Fruit fly (Drosophila melanogaster): ENCODE measurements around the gene CG43049.

The CG43049 gene

DNA sequence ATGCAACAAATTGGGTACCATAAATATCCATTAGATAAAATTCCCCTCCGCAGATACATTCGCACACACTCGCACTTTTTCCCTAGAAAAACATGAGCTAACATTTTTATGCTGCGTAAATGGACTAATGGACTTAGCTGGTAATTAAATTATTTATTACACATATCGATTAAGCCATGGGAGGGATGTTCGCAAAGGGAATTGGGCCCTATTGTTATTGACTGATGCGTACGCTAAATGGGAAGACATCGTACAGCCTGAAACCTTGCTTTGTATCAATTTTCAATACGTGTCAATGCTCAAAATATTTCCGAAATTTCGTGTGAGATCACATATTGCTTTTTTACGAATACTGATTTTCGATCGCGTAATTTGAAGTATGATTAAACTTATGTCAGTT, at the start of gene CG43049:
Gene CG43049 (plus strand): TSS at position 301 of the 400 bp plus-strand sequence.
- TF ChIP-seq bab1 (GFP tag; optimal IDR thresholded peaks at IDR 0.05) (no peak), toe (GFP tag; optimal IDR thresholded peaks at IDR 0.05) (no peak), kay (GFP tag; ENCODE audit: borderline replicate concordance) (peak; percentile 52)

DNA sequence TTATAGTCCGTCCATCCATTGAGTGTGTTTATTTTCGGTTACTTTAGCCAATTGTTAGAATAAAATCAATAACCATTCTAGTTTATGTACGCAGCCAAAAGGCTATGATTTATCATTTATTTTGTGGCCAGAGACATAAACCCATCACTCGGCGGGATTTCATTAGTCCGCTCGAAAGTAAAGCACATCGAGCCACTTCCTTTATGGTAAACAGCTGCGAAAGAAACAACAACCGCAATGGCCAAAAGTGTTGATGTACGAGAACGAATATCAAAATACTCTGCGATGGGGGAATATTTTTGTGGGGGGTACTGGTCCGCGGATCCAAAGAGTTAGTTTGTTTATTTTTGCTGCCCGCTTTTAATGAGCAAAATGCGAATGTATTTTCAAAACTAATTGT, 43.3 kb upstream of the CG43049 start:
- no peak for TF ChIP-seq CG1620 (GFP tag; optimal IDR thresholded peaks at IDR 0.05)
- TF ChIP-seq CG12768 (GFP tag; optimal IDR thresholded peaks at IDR 0.05): no peak
- no peak for TF ChIP-seq bab1 (GFP tag; optimal IDR thresholded peaks at IDR 0.05)
- TF ChIP-seq Hr96 (GFP tag; optimal IDR thresholded peaks at IDR 0.05): no peak
- no peak for TF ChIP-seq ovo (GFP tag; optimal IDR thresholded peaks at IDR 0.05)
- TF ChIP-seq cic (GFP tag; optimal IDR thresholded peaks at IDR 0.05): no peak
- no peak for TF ChIP-seq CG5204 (GFP tag; optimal IDR thresholded peaks at IDR 0.05)
- no peak for TF ChIP-seq CG11617 (GFP tag; optimal IDR thresholded peaks at IDR 0.05)
- TF ChIP-seq Clk (GFP tag; optimal IDR thresholded peaks at IDR 0.05): no peak
- no peak for TF ChIP-seq Crg-1 (GFP tag; optimal IDR thresholded peaks at IDR 0.05)
- no peak for TF ChIP-seq CG7101 (tag; optimal IDR thresholded peaks at IDR 0.05)
- no peak for TF ChIP-seq toe (GFP tag; optimal IDR thresholded peaks at IDR 0.05)
- no peak for TF ChIP-seq CG33017 (tag; optimal IDR thresholded peaks at IDR 0.05)
- no peak for TF ChIP-seq tj (GFP tag; optimal IDR thresholded peaks at IDR 0.05)
- no peak for TF ChIP-seq Mnt (GFP tag; optimal IDR thresholded peaks at IDR 0.05)
- TF ChIP-seq CG7045 (GFP tag; optimal IDR thresholded peaks at IDR 0.05): no peak

dm6 chr3L:18889222-18889866, 35.5 kb upstream of the CG43049 start:
- peak; percentile 50 for TF ChIP-seq tj (GFP tag; optimal IDR thresholded peaks at IDR 0.05)
- no peak for TF ChIP-seq cnc (optimal IDR thresholded peaks at IDR 0.05)
- no peak for TF ChIP-seq kay (GFP tag; ENCODE audit: borderline replicate concordance)
- no peak for TF ChIP-seq Mnt (GFP tag; optimal IDR thresholded peaks at IDR 0.05)
- no peak for TF ChIP-seq CG1620 (GFP tag; optimal IDR thresholded peaks at IDR 0.05)
- peak; percentile 50 for TF ChIP-seq CG12768 (GFP tag; optimal IDR thresholded peaks at IDR 0.05)
- TF ChIP-seq bab1 (GFP tag; optimal IDR thresholded peaks at IDR 0.05): no peak
- TF ChIP-seq CG33017 (tag; optimal IDR thresholded peaks at IDR 0.05): no peak
- TF ChIP-seq Hr96 (GFP tag; optimal IDR thresholded peaks at IDR 0.05): no peak
- no peak for TF ChIP-seq toe (GFP tag; optimal IDR thresholded peaks at IDR 0.05)
- no peak for TF ChIP-seq pad (GFP tag; optimal IDR thresholded peaks at IDR 0.05)
- TF ChIP-seq CG5204 (GFP tag; optimal IDR thresholded peaks at IDR 0.05): no peak
- peak; percentile 51 for TF ChIP-seq cic (GFP tag; optimal IDR thresholded peaks at IDR 0.05)
- TF ChIP-seq CG14711 (tag; optimal IDR thresholded peaks at IDR 0.05): no peak
- TF ChIP-seq CG7101 (tag; optimal IDR thresholded peaks at IDR 0.05): no peak

dm6 chr3L:18890283-18891175, 34.4 kb upstream of the CG43049 start, which contains the start of gene CG3961:
TSS of gene CG3961 (minus strand) at chr3L:18890483.
- TF ChIP-seq CG33017 (tag; optimal IDR thresholded peaks at IDR 0.05) (peak; percentile 94), CG5204 (GFP tag; optimal IDR thresholded peaks at IDR 0.05) (peak; percentile 93), CG1620 (GFP tag; optimal IDR thresholded peaks at IDR 0.05) (peak; percentile 83), toe (GFP tag; optimal IDR thresholded peaks at IDR 0.05) (peak; percentile 91), cnc (optimal IDR thresholded peaks at IDR 0.05) (no peak), Clk (GFP tag; optimal IDR thresholded peaks at IDR 0.05) (peak; percentile 84), CG14711 (tag; optimal IDR thresholded peaks at IDR 0.05) (peak; percentile 87), Mnt (GFP tag; optimal IDR thresholded peaks at IDR 0.05) (peak; percentile 84), cic (GFP tag; optimal IDR thresholded peaks at IDR 0.05) (peak; percentile 93), CG7045 (GFP tag; optimal IDR thresholded peaks at IDR 0.05) (peak; percentile 97), CG7101 (tag; optimal IDR thresholded peaks at IDR 0.05) (peak; percentile 91), pad (GFP tag; optimal IDR thresholded peaks at IDR 0.05) (peak; percentile 89), bab1 (GFP tag; optimal IDR thresholded peaks at IDR 0.05) (peak; percentile 93), tj (GFP tag; optimal IDR thresholded peaks at IDR 0.05) (peak; percentile 90), ovo (GFP tag; optimal IDR thresholded peaks at IDR 0.05) (peak; percentile 82), CG12768 (GFP tag; optimal IDR thresholded peaks at IDR 0.05) (peak; percentile 94), CG11617 (GFP tag; optimal IDR thresholded peaks at IDR 0.05) (peak; percentile 98), Crg-1 (GFP tag; optimal IDR thresholded peaks at IDR 0.05) (peak; percentile 76), kay (GFP tag; ENCODE audit: borderline replicate concordance) (peak; percentile 90), Hr96 (GFP tag; optimal IDR thresholded peaks at IDR 0.05) (peak; percentile 80)

DNA sequence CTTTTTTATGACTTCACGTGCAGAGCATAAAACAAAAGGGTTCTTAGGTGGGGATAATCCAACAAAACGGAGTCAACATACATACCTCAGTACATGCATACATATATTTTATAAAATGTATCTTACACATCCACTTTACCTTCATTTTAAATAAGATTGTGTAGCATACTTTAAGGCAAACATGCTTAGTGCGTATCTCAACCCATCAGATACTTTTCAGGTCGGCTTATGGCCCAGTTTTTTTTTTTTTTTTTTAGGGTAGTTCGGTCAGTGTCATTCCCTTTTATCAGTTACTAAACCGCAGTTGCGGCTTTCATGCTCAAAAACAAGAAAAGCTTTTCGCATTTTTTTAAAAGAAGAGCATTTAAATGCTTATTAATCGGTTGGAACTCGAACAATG, 32.9 kb upstream of the CG43049 start, which contains the start of gene NijB:
Gene NijB (plus strand): TSS at position 398 of the 400 bp plus-strand sequence.
- TF ChIP-seq CG12768 (GFP tag; optimal IDR thresholded peaks at IDR 0.05) (no peak), cic (GFP tag; optimal IDR thresholded peaks at IDR 0.05) (no peak)

dm6 chr3L:18895079-18895478, 29.8 kb upstream of the CG43049 start:
- TF ChIP-seq CG5204 (GFP tag; optimal IDR thresholded peaks at IDR 0.05): no peak
- TF ChIP-seq CG7045 (GFP tag; optimal IDR thresholded peaks at IDR 0.05): no peak
- no peak for TF ChIP-seq CG33017 (tag; optimal IDR thresholded peaks at IDR 0.05)
- peak; percentile 26 for TF ChIP-seq pad (GFP tag; optimal IDR thresholded peaks at IDR 0.05)
- peak; percentile 14 for TF ChIP-seq cic (GFP tag; optimal IDR thresholded peaks at IDR 0.05)
